Fruit fly (Drosophila melanogaster) whole organism, prepupa: ENCODE measurements around the gene Eip75B.

Experiments
- CG16779 ChIP-seq: fragments of 200-800 bp; sonication (Bioruptor generic); optimal IDR thresholded peaks from 3 replicates; lab custom pipeline; 2017; ENCODE audit warnings: missing biosample characterization, mild to moderate bottlenecking, missing genetic modification characterization
- CG34406 ChIP-seq: fragments of 200-800 bp; sonication (Bioruptor generic); optimal IDR thresholded peaks from 3 replicates; lab custom pipeline; 2016; ENCODE audit warnings: missing biosample characterization, missing genetic modification characterization
- CG8319 ChIP-seq: fragments of 200-800 bp; sonication (Bioruptor generic); optimal IDR thresholded peaks from 3 replicates; lab custom pipeline; 2016; ENCODE audit warnings: missing biosample characterization, missing genetic modification characterization
- Hr4 ChIP-seq: fragments of 200-800 bp; sonication (Bioruptor generic); optimal IDR thresholded peaks from 3 replicates; lab custom pipeline; 2016; ENCODE audit warnings: missing biosample characterization, missing genetic modification characterization
- Met ChIP-seq: fragments of 200-800 bp; sonication (Bioruptor generic); optimal IDR thresholded peaks from 3 replicates; lab custom pipeline; 2016; ENCODE audit warnings: missing biosample characterization, missing genetic modification characterization
- Smox ChIP-seq: fragments of 200-800 bp; sonication (Bioruptor generic); optimal IDR thresholded peaks from 3 replicates; lab custom pipeline; 2016; ENCODE audit warnings: missing biosample characterization, missing genetic modification characterization
- salr ChIP-seq, 2 experiments: fragments of 200-800 bp; sonication (Bioruptor generic); optimal IDR thresholded peaks; 3 replicates each; lab custom pipeline; 2016 to 2018; ENCODE audit warnings: missing biosample characterization in 2 of 2, missing genetic modification characterization in 2 of 2, mild to moderate bottlenecking in 1 of 2
- svp ChIP-seq: fragments of 200-800 bp; sonication (Bioruptor generic); peaks from one replicate; lab custom pipeline; 2016; ENCODE audit warnings: missing biosample characterization, missing genetic modification characterization

dm6 chr3L:17993269-17993668 is 71.2 kb downstream of the Eip75B start:
- TF ChIP-seq CG8319 (GFP tag; lab: Kevin White, UChicago) (no peak), Hr4 (GFP tag; lab: Kevin White, UChicago) (no peak), Met (GFP tag; lab: Kevin White, UChicago) (no peak), CG34406 (GFP tag; lab: Kevin White, UChicago) (no peak), svp (GFP tag; lab: Kevin White, UChicago) (no peak), Smox (no peak), CG16779 (tag; lab: Kevin White, UChicago) (no peak), salr (GFP tag; optimal IDR thresholded peaks at IDR 0.05; lab: Kevin White, UChicago) (no peak)
